Fruit fly (Drosophila melanogaster) whole organism, prepupa: ENCODE measurements around the gene AlkB.
A peak's percentile ranks its signal among the peaks of the same experiment; 100 is the strongest.

ENCODE experiments used
- Blimp-1 ChIP-seq: fragments of 200-800 bp; sonication (Bioruptor generic); optimal IDR thresholded peaks from 3 replicates; lab custom pipeline; 2017; ENCODE audit warnings: missing biosample characterization, missing genetic modification characterization, mild to moderate bottlenecking, moderate library complexity, missing genetic modification reagents
- CG10669 ChIP-seq: fragments of 200-800 bp; sonication (Bioruptor generic); optimal IDR thresholded peaks from 3 replicates; lab custom pipeline; 2018; ENCODE audit warnings: missing biosample characterization, mild to moderate bottlenecking, missing genetic modification characterization, moderate library complexity
- CG11294 ChIP-seq: fragments of 200-800 bp; sonication (Bioruptor generic); IDR thresholded peaks from 2 replicates; pipeline ENCODE4 v1.3.6; 2022; ENCODE audit warnings: missing biosample characterization, missing genetic modification characterization
- CG11762 ChIP-seq: fragments of 200-800 bp; sonication (Bioruptor generic); optimal IDR thresholded peaks from 3 replicates; lab custom pipeline; 2016; ENCODE audit warnings: missing biosample characterization, missing genetic modification characterization; ENCODE audit not compliant: insufficient read depth
- CG15336 ChIP-seq: fragments of 200-800 bp; sonication (Bioruptor generic); IDR thresholded peaks from 2 replicates; pipeline ENCODE4 v1.3.6; 2022; ENCODE audit warnings: missing biosample characterization, missing genetic modification characterization
- CG1621 ChIP-seq: fragments of 200-800 bp; sonication (Bioruptor generic); optimal IDR thresholded peaks from 3 replicates; lab custom pipeline; 2018; ENCODE audit warnings: missing biosample characterization, mild to moderate bottlenecking, missing genetic modification characterization
- CG16779 ChIP-seq: fragments of 200-800 bp; sonication (Bioruptor generic); optimal IDR thresholded peaks from 3 replicates; lab custom pipeline; 2017; ENCODE audit warnings: missing biosample characterization, mild to moderate bottlenecking, missing genetic modification characterization
- CG3032 ChIP-seq: fragments of 200-800 bp; optimal IDR thresholded peaks from 2 replicates; lab custom pipeline; 2019; ENCODE audit warnings: missing biosample characterization, mild to moderate bottlenecking, missing genetic modification characterization, moderate library complexity
- CG31627 ChIP-seq: fragments of 200-800 bp; sonication (Bioruptor generic); optimal IDR thresholded peaks from 3 replicates; lab custom pipeline; 2016; ENCODE audit warnings: missing biosample characterization, missing genetic modification characterization
- CG32006 ChIP-seq: fragments of 200-800 bp; sonication (Bioruptor generic); optimal IDR thresholded peaks from 3 replicates; lab custom pipeline; 2017; ENCODE audit warnings: missing biosample characterization, mild to moderate bottlenecking, missing genetic modification characterization
- CG3919 ChIP-seq: fragments of 200-800 bp; sonication (Bioruptor generic); optimal IDR thresholded peaks from 3 replicates; lab custom pipeline; 2016; ENCODE audit warnings: missing biosample characterization, missing genetic modification characterization
- CG4318 ChIP-seq: fragments of 200-800 bp; sonication (Bioruptor generic); optimal IDR thresholded peaks from 3 replicates; lab custom pipeline; 2017; ENCODE audit warnings: missing biosample characterization, mild to moderate bottlenecking, missing genetic modification characterization
- CG6163 ChIP-seq: fragments of 200-800 bp; sonication (Bioruptor generic); IDR thresholded peaks from 3 replicates; pipeline ENCODE4 v1.3.6; 2022; ENCODE audit warnings: missing biosample characterization, missing genetic modification characterization
- CG6276 ChIP-seq: fragments of 200-800 bp; sonication (Bioruptor generic); optimal IDR thresholded peaks from 2 replicates; lab custom pipeline; 2017; ENCODE audit warnings: missing biosample characterization, mild to moderate bottlenecking, missing genetic modification characterization
- CG6792 ChIP-seq: fragments of 200-800 bp; sonication (Bioruptor generic); optimal IDR thresholded peaks from 3 replicates; lab custom pipeline; 2016; ENCODE audit warnings: missing biosample characterization, missing genetic modification characterization
- CG6854 ChIP-seq: fragments of 200-800 bp; sonication (Bioruptor generic); optimal IDR thresholded peaks from 2 replicates; lab custom pipeline; 2017; ENCODE audit warnings: missing biosample characterization, mild to moderate bottlenecking, missing genetic modification characterization
- CG7368 ChIP-seq: fragments of 200-800 bp; sonication (Bioruptor generic); optimal IDR thresholded peaks from 3 replicates; lab custom pipeline; 2016; ENCODE audit warnings: missing biosample characterization, missing genetic modification characterization
- CG8319 ChIP-seq: fragments of 200-800 bp; sonication (Bioruptor generic); optimal IDR thresholded peaks from 3 replicates; lab custom pipeline; 2016; ENCODE audit warnings: missing biosample characterization, missing genetic modification characterization
- CG9139 ChIP-seq: fragments of 200-800 bp; sonication (Bioruptor generic); optimal IDR thresholded peaks from 3 replicates; lab custom pipeline; 2017; ENCODE audit warnings: missing biosample characterization, mild to moderate bottlenecking, missing genetic modification characterization
- Eip75B ChIP-seq: fragments of 200-800 bp; sonication (Bioruptor generic); optimal IDR thresholded peaks from 3 replicates; lab custom pipeline; 2016; ENCODE audit warnings: missing biosample characterization, missing genetic modification characterization
- Eip78C ChIP-seq: fragments of 200-800 bp; sonication (Bioruptor generic); peaks from one replicate; lab custom pipeline; 2016; ENCODE audit warnings: missing biosample characterization, missing genetic modification characterization
- Eip93F ChIP-seq: fragments of 200-800 bp; sonication (Bioruptor generic); optimal IDR thresholded peaks from 2 replicates; lab custom pipeline; 2016; ENCODE audit warnings: missing biosample characterization, mild to moderate bottlenecking, missing genetic modification characterization
- Ets21C ChIP-seq: fragments of 200-800 bp; sonication (Bioruptor generic); optimal IDR thresholded peaks from 3 replicates; lab custom pipeline; 2016; ENCODE audit warnings: missing biosample characterization, missing genetic modification characterization
- Ets96B ChIP-seq: fragments of 200-800 bp; optimal IDR thresholded peaks from 2 replicates; lab custom pipeline; 2019; ENCODE audit warnings: missing biosample characterization, mild to moderate bottlenecking, missing genetic modification characterization, moderate library complexity
- Gug ChIP-seq: fragments of 200-800 bp; sonication (Bioruptor generic); IDR thresholded peaks from 2 replicates; pipeline ENCODE4 v1.3.6; 2022; ENCODE audit warnings: missing biosample characterization, missing genetic modification characterization
- Hr38 ChIP-seq: sonication (Bioruptor generic); optimal IDR thresholded peaks from 2 replicates; lab custom pipeline; 2016; ENCODE audit warnings: missing biosample characterization, missing genetic modification characterization
- Hr4 ChIP-seq: fragments of 200-800 bp; sonication (Bioruptor generic); optimal IDR thresholded peaks from 3 replicates; lab custom pipeline; 2016; ENCODE audit warnings: missing biosample characterization, missing genetic modification characterization
- Met ChIP-seq: fragments of 200-800 bp; sonication (Bioruptor generic); optimal IDR thresholded peaks from 3 replicates; lab custom pipeline; 2016; ENCODE audit warnings: missing biosample characterization, missing genetic modification characterization
- Smox ChIP-seq: fragments of 200-800 bp; sonication (Bioruptor generic); optimal IDR thresholded peaks from 3 replicates; lab custom pipeline; 2016; ENCODE audit warnings: missing biosample characterization, missing genetic modification characterization
- Sox14 ChIP-seq: fragments of 200-800 bp; sonication (Bioruptor generic); optimal IDR thresholded peaks from 3 replicates; lab custom pipeline; 2016; ENCODE audit warnings: missing biosample characterization, missing genetic modification characterization
- achi ChIP-seq: fragments of 200-800 bp; sonication (Bioruptor generic); optimal IDR thresholded peaks from 3 replicates; lab custom pipeline; 2016; ENCODE audit warnings: missing biosample characterization, missing genetic modification characterization
- cyc ChIP-seq: fragments of 200-800 bp; sonication (Bioruptor generic); optimal IDR thresholded peaks from 3 replicates; lab custom pipeline; 2016; ENCODE audit warnings: missing biosample characterization, missing genetic modification characterization
- dac ChIP-seq: fragments of 200-800 bp; sonication (Bioruptor generic); optimal IDR thresholded peaks from 2 replicates; lab custom pipeline; 2017; ENCODE audit warnings: missing biosample characterization, mild to moderate bottlenecking, missing genetic modification characterization
- dsx ChIP-seq: fragments of 200-800 bp; optimal IDR thresholded peaks from 3 replicates; lab custom pipeline; 2019; ENCODE audit warnings: missing biosample characterization, mild to moderate bottlenecking, missing genetic modification characterization, moderate library complexity; ENCODE audit not compliant: poor library complexity, severe bottlenecking
- eg ChIP-seq: fragments of 200-800 bp; sonication (Bioruptor generic); IDR thresholded peaks from 3 replicates; pipeline ENCODE4 v1.3.6; 2022; ENCODE audit warnings: missing biosample characterization, missing genetic modification characterization
- esn ChIP-seq: fragments of 200-800 bp; sonication (Bioruptor generic); optimal IDR thresholded peaks from 2 replicates; lab custom pipeline; 2016; ENCODE audit warnings: missing biosample characterization, mild to moderate bottlenecking, missing genetic modification characterization, moderate library complexity
- fd59A ChIP-seq: fragments of 200-800 bp; sonication (Bioruptor generic); optimal IDR thresholded peaks from 2 replicates; lab custom pipeline; 2017; ENCODE audit warnings: missing biosample characterization, mild to moderate bottlenecking, missing genetic modification characterization, missing genetic modification reagents
- fd85E ChIP-seq: fragments of 200-800 bp; sonication (Bioruptor generic); optimal IDR thresholded peaks from 3 replicates; lab custom pipeline; 2016; ENCODE audit warnings: missing biosample characterization, missing genetic modification characterization
- fkh ChIP-seq: fragments of 200-800 bp; sonication (Bioruptor generic); optimal IDR thresholded peaks from 3 replicates; lab custom pipeline; 2017; ENCODE audit warnings: missing biosample characterization, mild to moderate bottlenecking, missing genetic modification characterization, moderate library complexity
- salr ChIP-seq, 2 experiments: fragments of 200-800 bp; sonication (Bioruptor generic); optimal IDR thresholded peaks; 3 replicates each; lab custom pipeline; 2016 to 2018; ENCODE audit warnings: missing biosample characterization in 2 of 2, missing genetic modification characterization in 2 of 2, mild to moderate bottlenecking in 1 of 2
- spab ChIP-seq: fragments of 200-800 bp; sonication (Bioruptor generic); optimal IDR thresholded peaks from 2 replicates; lab custom pipeline; 2017; ENCODE audit warnings: missing biosample characterization, mild to moderate bottlenecking, missing genetic modification characterization, missing genetic modification reagents
- svp ChIP-seq: fragments of 200-800 bp; sonication (Bioruptor generic); peaks from one replicate; lab custom pipeline; 2016; ENCODE audit warnings: missing biosample characterization, missing genetic modification characterization
- topi ChIP-seq: fragments of 200-800 bp; sonication (Bioruptor generic); optimal IDR thresholded peaks from 3 replicates; lab custom pipeline; 2016; ENCODE audit warnings: missing biosample characterization, missing genetic modification characterization
- vri ChIP-seq: fragments of 200-800 bp; sonication (Bioruptor generic); optimal IDR thresholded peaks from 3 replicates; lab custom pipeline; 2016; ENCODE audit warnings: missing biosample characterization, mild to moderate bottlenecking, missing genetic modification characterization

The AlkB gene

dm6 chrX:15860479-15860878, 1.2 kb upstream of the AlkB start (continued):
- no peak for TF ChIP-seq CG11294 (GFP tag; lab: Robert Waterston, UW)
- peak; percentile 62 for TF ChIP-seq dsx (GFP tag; lab: Kevin White, UChicago)
- peak; percentile 48 for TF ChIP-seq Eip93F
- TF ChIP-seq CG32006 (GFP tag; lab: Kevin White, UChicago) = peak; percentile 54
- TF ChIP-seq CG1621 (tag; lab: Kevin White, UChicago) = peak; percentile 65
- peak; percentile 9 for TF ChIP-seq CG6854 (GFP tag; lab: Kevin White, UChicago)
- TF ChIP-seq cyc (GFP tag; lab: Kevin White, UChicago) = no peak
- TF ChIP-seq CG6276 (GFP tag; lab: Kevin White, UChicago) = peak; percentile 62
- TF ChIP-seq topi = peak; percentile 36
- TF ChIP-seq Blimp-1 (GFP tag; lab: Kevin White, UChicago) = peak; percentile 29
- TF ChIP-seq CG6792 (GFP tag; lab: Kevin White, UChicago) = no peak
- TF ChIP-seq CG3919 (GFP tag; lab: Kevin White, UChicago) = peak; percentile 42
- TF ChIP-seq CG15336 (GFP tag; lab: Robert Waterston, UW) = peak; percentile 56
- TF ChIP-seq Ets21C (GFP tag; lab: Kevin White, UChicago) = no peak
- TF ChIP-seq svp (GFP tag; lab: Kevin White, UChicago) = peak; percentile 90
- peak; percentile 42 for TF ChIP-seq fd59A (GFP tag; lab: Kevin White, UChicago)
- TF ChIP-seq CG3032 (tag; lab: Kevin White, UChicago) = peak; percentile 55
- TF ChIP-seq eg (GFP tag; lab: Robert Waterston, UW) = no peak; the same call in 2 of the 3 replicates
- TF ChIP-seq CG31627 (GFP tag; lab: Kevin White, UChicago) = no peak
- TF ChIP-seq CG11762 (GFP tag; lab: Kevin White, UChicago) = no peak
- TF ChIP-seq spab (GFP tag; lab: Kevin White, UChicago) = peak; percentile 45
- TF ChIP-seq esn (GFP tag; lab: Kevin White, UChicago) = peak; percentile 15
- TF ChIP-seq, all 60 proteins: peak for 41

dm6 chrX:15859869-15860268, 582 bp upstream of the AlkB start, which contains the start of gene Gbeta13F:
Gbeta13F (plus strand) TSS chrX:15860115.
- TF ChIP-seq Eip93F (no peak), CG6163 (peak; percentile 34; the same call in 1 of the 3 replicates)

- TF ChIP-seq esn (GFP tag; lab: Kevin White, UChicago) (no peak), svp (GFP tag; lab: Kevin White, UChicago) (peak; percentile 5), Eip93F (no peak), CG11762 (GFP tag; lab: Kevin White, UChicago) (no peak), Ets21C (GFP tag; lab: Kevin White, UChicago) (no peak), vri (GFP tag; lab: Kevin White, UChicago) (no peak), Met (no peak), fkh (GFP tag; lab: Kevin White, UChicago) (no peak), fd85E (GFP tag; lab: Kevin White, UChicago) (no peak), topi (peak; percentile 7), Hr38 (GFP tag; lab: Kevin White, UChicago) (no peak), CG6792 (GFP tag; lab: Kevin White, UChicago) (no peak), spab (GFP tag; lab: Kevin White, UChicago) (no peak), Ets96B (tag; lab: Kevin White, UChicago) (no peak), Hr4 (GFP tag; lab: Kevin White, UChicago) (no peak), Eip75B (no peak), fd59A (GFP tag; lab: Kevin White, UChicago) (no peak), cyc (GFP tag; lab: Kevin White, UChicago) (no peak), Eip78C (GFP tag; lab: Kevin White, UChicago) (peak; percentile 1), CG16779 (no peak), dac (GFP tag; lab: Kevin White, UChicago) (no peak), CG6854 (GFP tag; lab: Kevin White, UChicago) (no peak), Smox (GFP tag; lab: Kevin White, UChicago) (no peak), Sox14 (GFP tag; lab: Kevin White, UChicago) (no peak), eg (GFP tag; lab: Robert Waterston, UW) (no peak), salr (GFP tag; optimal IDR thresholded peaks at IDR 0.05; lab: Kevin White, UChicago) (no peak), achi (GFP tag; lab: Kevin White, UChicago) (no peak), CG7368 (GFP tag; lab: Kevin White, UChicago) (no peak), CG6163 (no peak), CG8319 (no peak), CG4318 (GFP tag; lab: Kevin White, UChicago) (no peak), Gug (no peak), CG9139 (GFP tag; lab: Kevin White, UChicago) (no peak), CG10669 (GFP tag; lab: Kevin White, UChicago) (no peak), Blimp-1 (GFP tag; lab: Kevin White, UChicago) (no peak)
Measured at dm6 chrX:15857601-15858284, 1.5 kb downstream of the AlkB start, which contains the start of the genes CG46440 and Myb. CG46440 (minus strand) TSS chrX:15857823. Myb (minus strand) TSS chrX:15857823.
